Fruit fly (Drosophila melanogaster) whole organism, embryonic: ENCODE data around the gene Ak3.

Source experiments
- Atf3 ChIP-seq: fragments of 200-800 bp; sonication (Bioruptor generic); optimal IDR thresholded peaks from 3 replicates; lab custom pipeline; 2016; ENCODE audit warnings: missing biosample characterization, missing genetic modification characterization
- Awh ChIP-seq: fragments of 200-800 bp; sonication (Bioruptor generic); IDR thresholded peaks from 2 replicates; pipeline ENCODE4, ENCODE4 v1.3.6; 2022; ENCODE audit warnings: missing biosample characterization, missing genetic modification characterization
- CG1024 ChIP-seq: fragments of 200-800 bp; sonication (Bioruptor generic); IDR thresholded peaks from 2 replicates; pipeline ENCODE4 v1.3.6; 2022; ENCODE audit warnings: missing biosample characterization, missing genetic modification characterization
- CG10979 ChIP-seq: fragments of 200-800 bp; sonication (Bioruptor generic); optimal IDR thresholded peaks from 2 replicates; lab custom pipeline; 2018; ENCODE audit warnings: missing biosample characterization, mild to moderate bottlenecking, missing genetic modification characterization, moderate library complexity
- CG12219 ChIP-seq: fragments of 200-800 bp; sonication (Bioruptor generic); optimal IDR thresholded peaks from 3 replicates; lab custom pipeline; 2018; ENCODE audit warnings: missing biosample characterization, mild to moderate bottlenecking, missing genetic modification characterization
- CG13287 ChIP-seq: fragments of 200-800 bp; sonication (Bioruptor generic); IDR thresholded peaks from 2 replicates; pipeline ENCODE4 v1.3.6; 2022; ENCODE audit warnings: missing biosample characterization, missing genetic modification characterization; ENCODE audit not compliant: partially characterized antibody
- CG13296 ChIP-seq: fragments of 200-800 bp; sonication (Bioruptor generic); optimal IDR thresholded peaks from 3 replicates; lab custom pipeline; 2018; ENCODE audit warnings: missing biosample characterization, mild to moderate bottlenecking, missing genetic modification characterization
- CG14710 ChIP-seq: fragments of 200-800 bp; sonication (Bioruptor generic); optimal IDR thresholded peaks from 3 replicates; lab custom pipeline; 2019; ENCODE audit warnings: missing biosample characterization, mild to moderate bottlenecking, missing genetic modification characterization, moderate library complexity
- CG15601 ChIP-seq: fragments of 200-800 bp; sonication (Bioruptor generic); optimal IDR thresholded peaks from 3 replicates; lab custom pipeline; 2019; ENCODE audit warnings: missing biosample characterization, mild to moderate bottlenecking, missing genetic modification characterization, moderate library complexity
- CG15696 ChIP-seq: fragments of 200-800 bp; sonication (Bioruptor generic); optimal IDR thresholded peaks from 2 replicates; lab custom pipeline; 2019; ENCODE audit warnings: missing biosample characterization, mild to moderate bottlenecking, missing genetic modification characterization, moderate library complexity
- CG18476 ChIP-seq: fragments of 200-800 bp; sonication (Bioruptor generic); optimal IDR thresholded peaks from 2 replicates; lab custom pipeline; 2016; ENCODE audit warnings: missing biosample characterization, mild to moderate bottlenecking, missing genetic modification characterization
- CG2712 ChIP-seq: fragments of 200-800 bp; optimal IDR thresholded peaks from 3 replicates; lab custom pipeline; 2019; ENCODE audit warnings: missing biosample characterization, mild to moderate bottlenecking, missing genetic modification characterization, moderate library complexity
- CG3065 ChIP-seq: fragments of 200-800 bp; sonication (Bioruptor generic); optimal IDR thresholded peaks from 2 replicates; lab custom pipeline; 2016; ENCODE audit warnings: missing biosample characterization, missing genetic modification characterization
- CG31224 ChIP-seq: fragments of 200-800 bp; sonication (Bioruptor generic); IDR thresholded peaks from 2 replicates; pipeline ENCODE4 v1.3.6; 2022; ENCODE audit warnings: missing biosample characterization, missing genetic modification characterization
- CG31365 ChIP-seq: fragments of 200-800 bp; sonication (Bioruptor generic); optimal IDR thresholded peaks from 2 replicates; lab custom pipeline; 2018; ENCODE audit warnings: missing biosample characterization, mild to moderate bottlenecking, missing genetic modification characterization
- CG4617 ChIP-seq: fragments of 200-800 bp; sonication (Bioruptor generic); optimal IDR thresholded peaks from 3 replicates; lab custom pipeline; 2016; ENCODE audit warnings: missing biosample characterization, missing genetic modification characterization, borderline replicate concordance
- CG6175 ChIP-seq: fragments of 200-800 bp; sonication (Bioruptor generic); IDR thresholded peaks from 3 replicates; pipeline ENCODE4 v1.3.6; 2022; ENCODE audit warnings: missing biosample characterization, missing genetic modification characterization
- CG6272 ChIP-seq: fragments of 200-800 bp; sonication (Bioruptor generic); IDR thresholded peaks from 2 replicates; pipeline ENCODE4 v1.3.6; 2022; ENCODE audit warnings: missing biosample characterization, missing genetic modification characterization
- CG8359 ChIP-seq: fragments of 200-800 bp; sonication (Bioruptor generic); optimal IDR thresholded peaks from 2 replicates; lab custom pipeline; 2017; ENCODE audit warnings: missing biosample characterization, mild to moderate bottlenecking, missing genetic modification characterization, borderline replicate concordance
- CG8478 ChIP-seq: fragments of >200 bp; optimal IDR thresholded peaks from 2 replicates; lab custom pipeline; 2018
- CG9609 ChIP-seq: fragments of 200-800 bp; sonication (Bioruptor generic); optimal IDR thresholded peaks from 3 replicates; lab custom pipeline; 2016; ENCODE audit warnings: missing biosample characterization, missing genetic modification characterization
- CkIIα-i1 ChIP-seq: fragments of 200-800 bp; sonication (Bioruptor generic); IDR thresholded peaks from 2 replicates; pipeline ENCODE4 v1.3.6; 2022; ENCODE audit warnings: missing biosample characterization, missing genetic modification characterization
- Drgx ChIP-seq: fragments of 200-800 bp; sonication (Bioruptor generic); IDR thresholded peaks from 2 replicates; pipeline ENCODE4 v1.3.6; 2022; ENCODE audit warnings: missing biosample characterization, missing genetic modification characterization
- E2f2 ChIP-seq: fragments of 200-800 bp; sonication (Bioruptor generic); IDR thresholded peaks from 2 replicates; pipeline ENCODE4 v1.3.6; 2022; ENCODE audit warnings: missing biosample characterization, missing genetic modification characterization
- Fer2 ChIP-seq: fragments of 200-800 bp; sonication (Bioruptor generic); optimal IDR thresholded peaks from 2 replicates; lab custom pipeline; 2018; ENCODE audit warnings: missing biosample characterization, mild to moderate bottlenecking, missing genetic modification characterization, moderate library complexity
- H2.0 ChIP-seq: fragments of 200-800 bp; sonication (Bioruptor generic); IDR thresholded peaks from 2 replicates; pipeline ENCODE4 v1.3.6; 2022; ENCODE audit warnings: missing biosample characterization, missing genetic modification characterization
- Hr39 ChIP-seq: fragments of >200 bp; optimal IDR thresholded peaks from 2 replicates; lab custom pipeline; 2017
- Kr ChIP-seq: fragments of 200-800 bp; sonication (Bioruptor generic); optimal IDR thresholded peaks from 2 replicates; lab custom pipeline; 2017; ENCODE audit warnings: missing biosample characterization, mild to moderate bottlenecking, missing genetic modification characterization
- Lim3 ChIP-seq: fragments of 200-800 bp; sonication (Bioruptor generic); IDR thresholded peaks from 2 replicates; pipeline ENCODE4 v1.3.6; 2022; ENCODE audit warnings: missing biosample characterization, missing genetic modification characterization
- MTF-1 ChIP-seq: fragments of 200-800 bp; sonication (Bioruptor generic); optimal IDR thresholded peaks from 2 replicates; lab custom pipeline; 2018; ENCODE audit warnings: missing biosample characterization, mild to moderate bottlenecking, missing genetic modification characterization, borderline replicate concordance
- Neu2 ChIP-seq: fragments of 200-800 bp; sonication (Bioruptor generic); optimal IDR thresholded peaks from 3 replicates; lab custom pipeline; 2016; ENCODE audit warnings: missing biosample characterization, missing genetic modification characterization, borderline replicate concordance
- Nf-YB ChIP-seq: fragments of 200-800 bp; sonication (Bioruptor generic); optimal IDR thresholded peaks from 3 replicates; lab custom pipeline; 2019; ENCODE audit warnings: missing biosample characterization, mild to moderate bottlenecking, missing genetic modification characterization, moderate library complexity
- Oli ChIP-seq: fragments of 200-800 bp; sonication (Bioruptor generic); optimal IDR thresholded peaks from 2 replicates; lab custom pipeline; 2018; ENCODE audit warnings: missing biosample characterization, mild to moderate bottlenecking, missing genetic modification characterization, moderate library complexity
- Pdp1 ChIP-seq, 2 experiments: fragments of 200-800 bp; sonication (Bioruptor generic); optimal IDR thresholded peaks; 3 replicates each; lab custom pipeline; 2016; ENCODE audit warnings: missing biosample characterization in 2 of 2, missing genetic modification characterization in 2 of 2, mild to moderate bottlenecking in 1 of 2, moderate library complexity in 1 of 2
- Rfx ChIP-seq: fragments of 200-800 bp; sonication (Bioruptor generic); IDR thresholded peaks from 2 replicates; pipeline ENCODE4 v1.3.6; 2022; ENCODE audit warnings: missing biosample characterization, missing genetic modification characterization
- Side ChIP-seq: fragments of 200-800 bp; sonication (Bioruptor generic); optimal IDR thresholded peaks from 2 replicates; lab custom pipeline; 2016; ENCODE audit warnings: missing biosample characterization, missing genetic modification characterization
- Sry-δ ChIP-seq: fragments of 200-800 bp; sonication (Bioruptor generic); optimal IDR thresholded peaks from 2 replicates; lab custom pipeline; 2016; ENCODE audit warnings: missing biosample characterization, missing genetic modification characterization
- ara ChIP-seq: fragments of 200-800 bp; sonication (Bioruptor generic); IDR thresholded peaks from 2 replicates; pipeline ENCODE4 v1.3.6; 2022; ENCODE audit warnings: missing biosample characterization, missing genetic modification characterization
- ash1 ChIP-seq: fragments of 200-800 bp; sonication (Bioruptor generic); optimal IDR thresholded peaks from 2 replicates; lab custom pipeline; 2018; ENCODE audit warnings: missing biosample characterization, mild to moderate bottlenecking, missing genetic modification characterization
- cas ChIP-seq: fragments of 200-800 bp; sonication (Bioruptor generic); IDR thresholded peaks from 2 replicates; pipeline ENCODE4 v1.3.6; 2022; ENCODE audit warnings: missing biosample characterization, missing genetic modification characterization
- chn ChIP-seq: fragments of 200-800 bp; sonication (Bioruptor generic); optimal IDR thresholded peaks from 2 replicates; lab custom pipeline; 2016; ENCODE audit warnings: missing biosample characterization, missing genetic modification characterization
- dm ChIP-seq: fragments of 200-800 bp; sonication (Bioruptor generic); optimal IDR thresholded peaks from 3 replicates; lab custom pipeline; 2016; ENCODE audit warnings: missing biosample characterization, missing genetic modification characterization
- emc ChIP-seq: fragments of 200-800 bp; sonication (Bioruptor generic); optimal IDR thresholded peaks from 2 replicates; lab custom pipeline; 2016; ENCODE audit warnings: missing biosample characterization, missing genetic modification characterization
- ftz-f1 ChIP-seq: fragments of 200-800 bp; sonication (Bioruptor generic); optimal IDR thresholded peaks from 2 replicates; lab custom pipeline; 2016; ENCODE audit warnings: missing biosample characterization, missing genetic modification characterization
- fu2 ChIP-seq: fragments of 200-800 bp; sonication (Bioruptor generic); optimal IDR thresholded peaks from 2 replicates; lab custom pipeline; 2016; ENCODE audit warnings: missing biosample characterization, missing genetic modification characterization
- h ChIP-seq: fragments of >200 bp; optimal IDR thresholded peaks from 2 replicates; lab custom pipeline; 2017
- kah ChIP-seq: fragments of 200-800 bp; sonication (Bioruptor generic); optimal IDR thresholded peaks from 2 replicates; lab custom pipeline; 2018; ENCODE audit warnings: missing biosample characterization, mild to moderate bottlenecking, missing genetic modification characterization
- klu ChIP-seq: fragments of 200-800 bp; sonication (Bioruptor generic); IDR thresholded peaks from 2 replicates; pipeline ENCODE4 v1.3.6; 2022; ENCODE audit warnings: missing biosample characterization, missing genetic modification characterization
- lilli ChIP-seq: fragments of 200-800 bp; sonication (Bioruptor generic); optimal IDR thresholded peaks from 3 replicates; lab custom pipeline; 2016; ENCODE audit warnings: missing biosample characterization, missing genetic modification characterization
- luna ChIP-seq: fragments of 200-800 bp; sonication (Bioruptor generic); optimal IDR thresholded peaks from 2 replicates; lab custom pipeline; 2016; ENCODE audit warnings: missing biosample characterization, missing genetic modification characterization
- phol ChIP-seq: fragments of 200-800 bp; sonication (Bioruptor generic); optimal IDR thresholded peaks from 3 replicates; lab custom pipeline; 2018; ENCODE audit warnings: missing biosample characterization, mild to moderate bottlenecking, missing genetic modification characterization, moderate library complexity
- seq ChIP-seq: fragments of 200-800 bp; sonication (Bioruptor generic); IDR thresholded peaks from 2 replicates; pipeline ENCODE4 v1.3.6; 2022; ENCODE audit warnings: missing biosample characterization, missing genetic modification characterization

Gene Ak3

dm6 chr3R:10862773-10863445 is 26.5 kb downstream of the Ak3 start, which contains the start of gene CG6574 (continued):
- peak; percentile 6 for TF ChIP-seq CG2712 (tag; lab: Kevin White, UChicago)
- no peak for TF ChIP-seq dm (GFP tag; lab: Kevin White, UChicago)
- no peak for TF ChIP-seq Lim3 (GFP tag; lab: Robert Waterston, UW)
- no peak; the same call in 1 of the 2 replicates for TF ChIP-seq CG13287 (GFP tag; lab: Robert Waterston, UW)
- no peak for TF ChIP-seq chn (GFP tag; lab: Kevin White, UChicago)
- no peak for TF ChIP-seq CG12219
- TF ChIP-seq Atf3 (GFP tag; lab: Kevin White, UChicago), result no peak
- TF ChIP-seq MTF-1 (GFP tag; lab: Kevin White, UChicago), result no peak
- TF ChIP-seq kah (GFP tag; lab: Kevin White, UChicago), result peak; percentile 45
- TF ChIP-seq klu (GFP tag; lab: Robert Waterston, UW), result no peak
- no peak for TF ChIP-seq CG3065 (GFP tag; lab: Kevin White, UChicago)
- TF ChIP-seq CG31365 (tag; lab: Kevin White, UChicago), result peak; percentile 34
- no peak for TF ChIP-seq luna (GFP tag; lab: Kevin White, UChicago)
- no peak for TF ChIP-seq CG6272
- TF ChIP-seq CG18476 (GFP tag; lab: Kevin White, UChicago), result no peak
- TF ChIP-seq CG10979 (tag; lab: Kevin White, UChicago), result peak; percentile 29
- TF ChIP-seq lilli (GFP tag; lab: Kevin White, UChicago), result no peak
- no peak for TF ChIP-seq Hr39 (lab: Kevin White, UChicago)
- no peak for TF ChIP-seq CG15696 (tag; lab: Kevin White, UChicago)
- TF ChIP-seq H2.0, result no peak
- TF ChIP-seq CG1024 (GFP tag; lab: Robert Waterston, UW), result no peak
- TF ChIP-seq ash1, result no peak
- TF ChIP-seq Side, result no peak
- TF ChIP-seq cas (GFP tag; lab: Robert Waterston, UW), result no peak
- no peak for TF ChIP-seq seq (GFP tag; lab: Robert Waterston, UW)
- TF ChIP-seq ftz-f1 (GFP tag; lab: Kevin White, UChicago), result no peak
- TF ChIP-seq CG6175, result no peak; the same call in 2 of the 3 replicates
- no peak for TF ChIP-seq CG8359 (GFP tag; lab: Kevin White, UChicago)
- TF ChIP-seq Drgx (GFP tag; lab: Robert Waterston, UW), result peak; percentile 44; the same call in 1 of the 2 replicates
- TF ChIP-seq Oli (tag; lab: Kevin White, UChicago), result no peak
- no peak for TF ChIP-seq CkIIα-i1 (GFP tag; lab: Robert Waterston, UW)
- no peak for TF ChIP-seq CG31224
- TF ChIP-seq ara (GFP tag; lab: Robert Waterston, UW), result no peak
- no peak for TF ChIP-seq emc (GFP tag; lab: Kevin White, UChicago)
- peak in 1 of 2 experiments; percentile 96 for TF ChIP-seq Pdp1 (GFP tag; optimal IDR thresholded peaks at IDR 0.05; lab: Kevin White, UChicago)
- TF ChIP-seq CG14710 (tag; lab: Kevin White, UChicago), result peak; percentile 15
- TF ChIP-seq CG8478 (lab: Kevin White, UChicago), result no peak
- no peak for TF ChIP-seq Rfx
- no peak for TF ChIP-seq CG9609
- TF ChIP-seq h, result no peak
- no peak for TF ChIP-seq Neu2 (GFP tag; lab: Kevin White, UChicago)
- TF ChIP-seq E2f2 (GFP tag; lab: Robert Waterston, UW), result peak; percentile 15; the same call in 1 of the 2 replicates
- no peak for TF ChIP-seq fu2 (GFP tag; lab: Kevin White, UChicago)
- peak; percentile 11 for TF ChIP-seq CG13296 (GFP tag; lab: Kevin White, UChicago)
- peak; percentile 33 for TF ChIP-seq phol
- no peak for TF ChIP-seq Kr (GFP tag; lab: Kevin White, UChicago)
- TF ChIP-seq Nf-YB (GFP tag; lab: Kevin White, UChicago), result no peak
- no peak for TF ChIP-seq CG15601 (tag; lab: Kevin White, UChicago)
- no peak for TF ChIP-seq Awh (GFP tag; lab: Robert Waterston, UW)
- no peak for TF ChIP-seq CG4617 (GFP tag; lab: Kevin White, UChicago)
- TF ChIP-seq Fer2 (tag; lab: Kevin White, UChicago), result no peak
- TF ChIP-seq Sry-δ, result no peak
